Worm (Caenorhabditis elegans) whole organism, late embryonic: Measurements from ENCODE around the gene Y51A2D.8.
A peak's percentile ranks its signal among the peaks of the same experiment; 100 is the strongest.

Source experiments
- F13H6.1 ChIP-seq: sonication (generic microtip); optimal IDR thresholded peaks from 2 replicates; lab custom pipeline; 2016; ENCODE audit warnings: missing genetic modification characterization, missing compliant biosample characterization
- K09A11.1 ChIP-seq: sonication (generic microtip); optimal IDR thresholded peaks from 2 replicates; lab custom pipeline; 2017; ENCODE audit warnings: antibody characterized with exemption, mild to moderate bottlenecking, missing genetic modification characterization, missing compliant biosample characterization; ENCODE audit not compliant: insufficient read depth
- T23F11.4 ChIP-seq: fragments of 200-800 bp; sonication (Bioruptor generic); optimal IDR thresholded peaks from 2 replicates; lab custom pipeline; 2018; ENCODE audit warnings: mild to moderate bottlenecking, missing genetic modification characterization, missing compliant biosample characterization
- Y22D7AL.16 ChIP-seq: sonication (generic microtip); optimal IDR thresholded peaks from 2 replicates; lab custom pipeline; 2016; ENCODE audit warnings: missing genetic modification characterization, missing compliant biosample characterization
- ama-1 ChIP-seq: fragments of 150-350 bp; optimal IDR thresholded peaks from 2 replicates; lab custom pipeline; 2014
- ceh-19 ChIP-seq: fragments of 200-800 bp; sonication (Bioruptor generic); optimal IDR thresholded peaks from 2 replicates; lab custom pipeline; 2018; ENCODE audit warnings: mild to moderate bottlenecking, missing genetic modification characterization, missing compliant biosample characterization
- ceh-22 ChIP-seq: sonication (generic microtip); optimal IDR thresholded peaks from 2 replicates; lab custom pipeline; 2017; ENCODE audit warnings: missing biosample characterization, missing genetic modification characterization
- ceh-31 ChIP-seq: sonication (generic microtip); optimal IDR thresholded peaks from 2 replicates; lab custom pipeline; 2016; ENCODE audit warnings: missing genetic modification characterization, missing compliant biosample characterization
- ceh-34 ChIP-seq: sonication (generic microtip); optimal IDR thresholded peaks from 2 replicates; lab custom pipeline; 2016; ENCODE audit warnings: mild to moderate bottlenecking, missing genetic modification characterization, missing compliant biosample characterization
- ceh-48 ChIP-seq: sonication (generic microtip); optimal IDR thresholded peaks from 2 replicates; lab custom pipeline; 2016; ENCODE audit warnings: missing genetic modification characterization, inconsistent platforms, missing compliant biosample characterization
- ceh-6 ChIP-seq: fragments of 200-800 bp; sonication (Bioruptor generic); optimal IDR thresholded peaks from 2 replicates; lab custom pipeline; 2018; ENCODE audit warnings: mild to moderate bottlenecking, missing genetic modification characterization, missing compliant biosample characterization
- ceh-9 ChIP-seq: sonication (generic microtip); optimal IDR thresholded peaks from 2 replicates; lab custom pipeline; 2016; ENCODE audit warnings: mild to moderate bottlenecking, missing genetic modification characterization, inconsistent platforms, missing compliant biosample characterization
- dve-1 ChIP-seq: sonication (generic microtip); optimal IDR thresholded peaks from 2 replicates; lab custom pipeline; 2017; ENCODE audit warnings: antibody characterized with exemption, mild to moderate bottlenecking, missing genetic modification characterization, missing compliant biosample characterization
- eyg-1 ChIP-seq: sonication (generic microtip); optimal IDR thresholded peaks from 2 replicates; lab custom pipeline; 2016; ENCODE audit warnings: missing genotype, missing genetic modification characterization, missing compliant biosample characterization
- fkh-10 ChIP-seq: fragments of 150-350 bp; optimal IDR thresholded peaks from 2 replicates; lab custom pipeline; 2014; ENCODE audit warnings: missing biosample characterization, missing genetic modification reagents, missing genetic modification characterization
- fkh-6 ChIP-seq: sonication (generic microtip); optimal IDR thresholded peaks from 2 replicates; lab custom pipeline; 2016; ENCODE audit warnings: missing genetic modification characterization, missing compliant biosample characterization
- hlh-15 ChIP-seq: sonication (generic microtip); optimal IDR thresholded peaks from 2 replicates; lab custom pipeline; 2016; ENCODE audit warnings: missing genetic modification characterization, missing compliant biosample characterization
- hlh-30 ChIP-seq: sonication (generic microtip); optimal IDR thresholded peaks from 2 replicates; lab custom pipeline; 2017; ENCODE audit warnings: antibody characterized with exemption, missing genetic modification characterization, missing compliant biosample characterization; ENCODE audit not compliant: insufficient read depth
- lin-11 ChIP-seq: fragments of 200-800 bp; sonication (Bioruptor generic); optimal IDR thresholded peaks from 2 replicates; lab custom pipeline; 2018; ENCODE audit warnings: mild to moderate bottlenecking, missing genetic modification characterization, missing compliant biosample characterization
- mec-3 ChIP-seq: sonication (generic microtip); optimal IDR thresholded peaks from 2 replicates; lab custom pipeline; 2016; ENCODE audit warnings: borderline replicate concordance, missing genetic modification characterization, missing compliant biosample characterization
- npax-4 ChIP-seq: sonication (generic microtip); optimal IDR thresholded peaks from 2 replicates; lab custom pipeline; 2016; ENCODE audit warnings: missing genetic modification characterization, missing compliant biosample characterization
- odd-2 ChIP-seq: sonication (generic microtip); optimal IDR thresholded peaks from 2 replicates; lab custom pipeline; 2017; ENCODE audit warnings: antibody characterized with exemption, mild to moderate bottlenecking, missing genetic modification characterization, missing compliant biosample characterization
- pha-2 ChIP-seq: sonication (generic microtip); optimal IDR thresholded peaks from 2 replicates; lab custom pipeline; 2017; ENCODE audit warnings: mild to moderate bottlenecking, missing genetic modification characterization, missing compliant biosample characterization
- pros-1 ChIP-seq: fragments of 150-350 bp; optimal IDR thresholded peaks from 2 replicates; lab custom pipeline; 2014; ENCODE audit warnings: missing biosample characterization, missing genetic modification reagents, missing genetic modification characterization
- sox-4 ChIP-seq: sonication (generic microtip); optimal IDR thresholded peaks from 2 replicates; lab custom pipeline; 2017; ENCODE audit warnings: mild to moderate bottlenecking, missing genetic modification characterization, inconsistent platforms, missing compliant biosample characterization
- syd-9 ChIP-seq: sonication (generic microtip); optimal IDR thresholded peaks from 2 replicates; lab custom pipeline; 2016; ENCODE audit warnings: mild to moderate bottlenecking, missing genetic modification characterization, moderate library complexity, missing compliant biosample characterization
- tbx-2 ChIP-seq: sonication (generic microtip); optimal IDR thresholded peaks from 2 replicates; lab custom pipeline; 2016; ENCODE audit warnings: missing genetic modification characterization, missing compliant biosample characterization
- ttx-3 ChIP-seq: sonication (generic microtip); optimal IDR thresholded peaks from 2 replicates; lab custom pipeline; 2016; ENCODE audit warnings: missing genetic modification reagents, missing genetic modification characterization, missing compliant biosample characterization
- unc-42 ChIP-seq: sonication (generic microtip); optimal IDR thresholded peaks from 2 replicates; lab custom pipeline; 2016; ENCODE audit warnings: missing genotype, missing genetic modification characterization, missing compliant biosample characterization
- unc-55 ChIP-seq: sonication (generic microtip); optimal IDR thresholded peaks from 2 replicates; lab custom pipeline; 2017; ENCODE audit warnings: missing biosample characterization, missing genetic modification reagents, missing genetic modification characterization
- unc-86 ChIP-seq: sonication (generic microtip); optimal IDR thresholded peaks from 2 replicates; lab custom pipeline; 2016; ENCODE audit warnings: missing genetic modification characterization, missing compliant biosample characterization

Gene Y51A2D.8

DNA sequence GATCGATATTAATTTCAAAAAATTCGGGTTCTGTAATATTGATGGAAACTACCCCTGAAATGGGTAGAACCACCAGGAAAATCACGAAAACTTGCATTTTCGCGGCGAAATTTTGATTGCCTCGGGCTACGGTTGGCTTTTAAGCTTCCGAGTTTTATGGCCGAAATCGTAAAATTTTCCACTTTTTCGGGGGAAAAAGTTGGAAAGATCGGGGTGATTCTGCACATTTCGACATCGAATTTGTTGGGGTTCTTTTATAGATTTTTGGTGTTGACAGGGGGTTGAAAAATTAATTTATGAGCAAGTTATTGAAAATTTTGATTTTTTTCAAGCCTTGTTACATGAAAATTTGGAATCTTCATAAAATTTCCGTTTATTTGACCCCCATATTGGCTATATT is at the start of gene Y51A2D.8:
TSS of gene Y51A2D.8 (minus strand) at position 101 of the 400 bp plus-strand sequence.
- TF ChIP-seq Y22D7AL.16 (tag; lab: Kevin White, UChicago) (no peak), T23F11.4 (GFP tag; lab: Kevin White, UChicago) (no peak), hlh-15 (tag; lab: Kevin White, UChicago) (no peak), tbx-2 (no peak), npax-4 (tag; lab: Kevin White, UChicago) (no peak), fkh-6 (tag; lab: Kevin White, UChicago) (no peak), ttx-3 (tag; lab: Kevin White, UChicago) (no peak), lin-11 (no peak), F13H6.1 (tag; lab: Kevin White, UChicago) (no peak), unc-86 (tag; lab: Kevin White, UChicago) (no peak), unc-55 (GFP tag; lab: Kevin White, UChicago) (no peak)

DNA sequence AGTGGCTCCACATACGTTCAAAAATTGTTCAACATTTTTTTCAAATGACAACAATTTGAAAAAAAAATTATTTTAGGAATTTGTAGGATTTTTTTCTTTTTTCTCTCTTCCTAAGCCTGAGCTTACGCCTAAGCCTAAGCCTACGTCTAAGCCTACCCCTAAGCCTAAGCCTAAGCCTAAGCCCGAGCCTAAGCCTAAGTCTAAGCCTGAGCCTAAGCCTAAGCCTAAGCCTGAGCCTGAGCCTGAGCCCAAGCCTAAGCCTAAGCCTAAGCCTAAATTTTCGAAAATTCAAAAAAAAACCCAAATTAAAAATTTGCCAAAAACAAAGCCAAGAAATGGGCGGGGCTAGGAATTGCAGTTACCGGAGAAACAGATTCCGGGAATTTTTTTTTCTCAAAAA is 44.1 kb upstream of the Y51A2D.8 start:
- peak; percentile 16 for TF ChIP-seq dve-1 (tag; lab: Kevin White, UChicago)
- TF ChIP-seq pros-1, result no peak

DNA sequence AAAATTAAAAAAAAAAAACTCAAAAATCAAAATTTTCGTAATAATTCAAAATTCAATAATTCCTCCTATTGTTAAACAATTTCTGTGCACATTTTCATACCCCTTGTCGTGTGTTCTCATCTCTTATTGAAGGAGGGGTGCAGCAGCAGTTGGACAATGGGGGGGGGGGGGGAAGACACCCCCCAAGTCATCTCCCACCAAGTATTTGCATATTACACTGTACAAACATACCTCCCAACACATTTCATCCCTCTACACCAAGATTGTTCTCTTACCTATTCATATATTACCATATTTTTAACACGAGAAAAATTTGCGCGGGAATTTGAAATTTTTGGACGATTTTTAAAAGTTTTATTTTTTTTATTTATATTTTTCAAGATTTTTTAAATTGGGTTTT is 42.6 kb upstream of the Y51A2D.8 start:
- TF ChIP-seq ceh-6 (GFP tag; lab: Kevin White, UChicago) (no peak), pha-2 (peak; percentile 79)

DNA sequence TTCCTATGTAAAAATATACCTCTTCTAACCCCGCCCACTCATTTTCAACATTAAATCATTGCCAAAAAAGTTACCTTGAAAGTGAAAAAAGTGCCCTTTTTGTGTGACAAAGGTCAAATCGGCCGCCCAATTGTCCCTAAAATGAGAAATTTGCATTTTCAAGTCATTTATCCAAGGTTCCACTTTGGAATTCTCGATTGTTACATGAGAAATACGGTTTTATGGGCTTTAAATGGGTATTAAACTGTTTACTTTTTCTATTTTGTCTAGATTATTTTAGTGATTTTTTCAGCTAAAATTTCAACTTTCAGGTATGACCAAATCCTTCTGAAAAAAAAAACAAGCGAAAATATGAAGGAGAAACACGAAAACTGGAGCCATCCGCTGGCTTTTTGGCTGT is 38.8 kb upstream of the Y51A2D.8 start, which contains the start of gene grdn-1:
TSS of gene grdn-1 (plus strand) at position 301 of the 400 bp plus-strand sequence.
- no peak for TF ChIP-seq eyg-1 (tag; lab: Kevin White, UChicago)
- TF ChIP-seq unc-42 (tag; lab: Kevin White, UChicago), result no peak
- TF ChIP-seq ceh-48 (tag; lab: Kevin White, UChicago), result no peak
- TF ChIP-seq syd-9, result no peak
- TF ChIP-seq ceh-19 (GFP tag; lab: Kevin White, UChicago), result no peak
- no peak for TF ChIP-seq K09A11.1 (tag; lab: Kevin White, UChicago)
- TF ChIP-seq ceh-6 (GFP tag; lab: Kevin White, UChicago), result no peak
- TF ChIP-seq sox-4, result no peak
- no peak for TF ChIP-seq npax-4 (tag; lab: Kevin White, UChicago)
- no peak for TF ChIP-seq ama-1 (lab: Kevin White, UChicago)
- TF ChIP-seq ceh-34 (tag; lab: Kevin White, UChicago), result no peak
- no peak for TF ChIP-seq ceh-9 (tag; lab: Kevin White, UChicago)

DNA sequence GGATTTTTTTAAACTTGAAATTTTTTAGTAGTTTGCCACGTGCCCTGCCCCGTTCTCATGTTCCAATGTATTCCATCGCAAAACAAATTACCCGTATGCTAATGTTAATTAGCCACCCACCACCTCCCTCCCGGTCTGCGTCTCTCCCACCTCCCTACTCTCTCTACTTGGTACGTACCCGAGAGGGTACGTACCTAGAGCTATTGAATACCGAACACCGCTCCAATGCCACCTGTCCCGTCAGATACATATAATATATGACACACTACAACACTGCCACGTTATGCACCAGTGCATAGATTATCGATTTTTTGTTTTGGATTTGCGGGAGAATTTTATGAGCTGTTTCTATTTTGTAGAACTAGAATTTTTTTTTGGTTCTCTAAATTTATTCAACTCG is 35.9 kb upstream of the Y51A2D.8 start:
- TF ChIP-seq ceh-31 (tag; lab: Kevin White, UChicago) (peak; percentile 71), ceh-48 (tag; lab: Kevin White, UChicago) (peak; percentile 61), unc-55 (GFP tag; lab: Kevin White, UChicago) (peak; percentile 76), ceh-22 (tag; lab: Kevin White, UChicago) (no peak), hlh-30 (tag; lab: Kevin White, UChicago) (peak; percentile 19), tbx-2 (peak; percentile 55), mec-3 (no peak), fkh-10 (GFP tag; lab: Kevin White, UChicago) (no peak)

DNA sequence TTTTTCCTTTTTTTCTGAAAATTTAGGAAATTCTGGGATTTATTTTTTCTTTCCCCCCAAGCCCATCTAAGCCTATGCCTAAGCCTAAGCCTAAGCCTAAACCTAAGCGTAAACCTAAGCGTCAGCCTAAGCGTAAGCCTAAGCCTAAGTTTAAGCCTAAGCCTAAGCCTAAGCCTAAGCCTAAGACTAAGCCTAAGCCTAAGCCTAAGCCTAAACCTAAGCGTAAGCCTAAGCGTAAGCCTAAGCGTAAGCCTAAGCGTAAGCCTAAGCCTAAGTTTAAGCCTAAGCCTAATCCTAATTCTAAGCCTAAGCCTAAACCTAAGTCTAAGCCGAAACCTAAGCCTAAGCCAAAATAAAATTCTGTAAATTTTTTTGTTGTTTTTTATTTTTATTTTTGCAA is 34.3 kb upstream of the Y51A2D.8 start:
- peak; percentile 3 for TF ChIP-seq dve-1 (tag; lab: Kevin White, UChicago)
- no peak for TF ChIP-seq odd-2 (tag; lab: Kevin White, UChicago)
- no peak for TF ChIP-seq pros-1
